Worm (Caenorhabditis elegans) whole organism, young adult: ENCODE results near the gene C12D8.13.

ENCODE experiments used
- B0035.1 ChIP-seq: sonication (generic microtip); optimal IDR thresholded peaks from 2 replicates; lab custom pipeline; 2016; ENCODE audit warnings: missing genetic modification characterization, mild to moderate bottlenecking, missing compliant biosample characterization, missing genotype, missing genetic modification reagents
- C17E4.6 ChIP-seq: fragments of 200-800 bp; sonication (Bioruptor generic); IDR thresholded peaks from 2 replicates; pipeline ENCODE4 v1.3.6; 2022; ENCODE audit warnings: missing genetic modification reagents, missing genetic modification characterization, missing compliant biosample characterization
- F22D6.2 ChIP-seq: sonication (generic microtip); optimal IDR thresholded peaks from 2 replicates; lab custom pipeline; 2016; ENCODE audit warnings: mild to moderate bottlenecking, missing genetic modification characterization, missing compliant biosample characterization
- F49E8.2 ChIP-seq: sonication (generic microtip); optimal IDR thresholded peaks from 3 replicates; lab custom pipeline; 2017; ENCODE audit warnings: missing genetic modification characterization, mild to moderate bottlenecking, missing compliant biosample characterization, antibody characterized with exemption, moderate library complexity; ENCODE audit not compliant: insufficient read depth
- K11D2.4 ChIP-seq: fragments of 200-800 bp; sonication (Bioruptor generic); IDR thresholded peaks from 2 replicates; pipeline ENCODE4 v1.3.6; 2022; ENCODE audit warnings: missing genetic modification reagents, missing genetic modification characterization, missing compliant biosample characterization
- T07F8.4 ChIP-seq: sonication (generic microtip); optimal IDR thresholded peaks from 2 replicates; lab custom pipeline; 2016; ENCODE audit warnings: mild to moderate bottlenecking, missing genetic modification characterization, moderate library complexity, missing compliant biosample characterization
- T26A5.8 ChIP-seq: sonication (generic microtip); optimal IDR thresholded peaks from 2 replicates; lab custom pipeline; 2016; ENCODE audit warnings: missing genetic modification characterization, missing compliant biosample characterization
- Y56A3A.18 ChIP-seq: fragments of 200-800 bp; sonication (Bioruptor generic); IDR thresholded peaks from 2 replicates; pipeline ENCODE4 v1.3.6; 2022; ENCODE audit warnings: missing genetic modification reagents, missing genetic modification characterization, missing compliant biosample characterization
- Y79H2A.3 ChIP-seq: fragments of 200-800 bp; sonication (Bioruptor generic); conservative IDR thresholded peaks from 2 replicates; pipeline ENCODE4 v1.3.6; 2022; ENCODE audit warnings: missing genetic modification reagents, missing genetic modification characterization, missing compliant biosample characterization
- bed-1 ChIP-seq: fragments of 200-800 bp; sonication (Bioruptor generic); IDR thresholded peaks from 2 replicates; pipeline ENCODE4 v1.3.6; 2022; ENCODE audit warnings: missing genetic modification reagents, missing genetic modification characterization, missing compliant biosample characterization
- ccch-3 ChIP-seq: fragments of 200-800 bp; sonication (Bioruptor generic); optimal IDR thresholded peaks from 2 replicates; lab custom pipeline; 2018; ENCODE audit warnings: mild to moderate bottlenecking, missing genetic modification characterization, missing compliant biosample characterization
- ceh-100 ChIP-seq: fragments of 200-800 bp; sonication (Bioruptor generic); IDR thresholded peaks from 2 replicates; pipeline ENCODE4 v1.3.6; 2022; ENCODE audit warnings: missing genetic modification reagents, missing genetic modification characterization, missing compliant biosample characterization
- ceh-27 ChIP-seq: fragments of 200-800 bp; sonication (Bioruptor generic); optimal IDR thresholded peaks from 2 replicates; lab custom pipeline; 2018; ENCODE audit warnings: mild to moderate bottlenecking, missing genetic modification characterization, moderate library complexity, missing compliant biosample characterization
- chd-7 ChIP-seq: sonication (generic microtip); optimal IDR thresholded peaks from 2 replicates; lab custom pipeline; 2016; ENCODE audit warnings: mild to moderate bottlenecking, missing genetic modification characterization, moderate library complexity, missing compliant biosample characterization
- fkh-3 ChIP-seq: sonication (generic microtip); optimal IDR thresholded peaks from 2 replicates; lab custom pipeline; 2016; ENCODE audit warnings: mild to moderate bottlenecking, missing genetic modification characterization, missing compliant biosample characterization
- hlh-12 ChIP-seq: sonication (generic microtip); optimal IDR thresholded peaks from 2 replicates; lab custom pipeline; 2016; ENCODE audit warnings: missing genetic modification characterization, missing compliant biosample characterization
- hmg-20 ChIP-seq: fragments of 200-800 bp; sonication (Bioruptor generic); IDR thresholded peaks from 2 replicates; pipeline ENCODE4 v1.3.6; 2022; ENCODE audit warnings: missing genetic modification reagents, missing genetic modification characterization, missing compliant biosample characterization
- hrde-1 ChIP-seq: sonication (generic microtip); optimal IDR thresholded peaks from 2 replicates; lab custom pipeline; 2016; ENCODE audit warnings: missing genetic modification characterization, mild to moderate bottlenecking, missing compliant biosample characterization, moderate library complexity, missing genotype, missing genetic modification reagents, borderline replicate concordance
- let-607 ChIP-seq, 2 experiments: fragments of 200-800 bp in 1 of 2; sonication (Bioruptor generic) in 1 of 2; sonication (generic microtip) in 1 of 2; optimal IDR thresholded peaks; 2 replicates each; lab custom pipeline; 2016 to 2018; ENCODE audit warnings: mild to moderate bottlenecking in 2 of 2, missing compliant biosample characterization in 2 of 2, missing genetic modification characterization in 2 of 2, moderate library complexity in 2 of 2, missing genotype in 1 of 2
- lin-26 ChIP-seq: fragments of 200-800 bp; sonication (Bioruptor generic); IDR thresholded peaks from 2 replicates; pipeline ENCODE4 v1.3.6; 2022; ENCODE audit warnings: missing genetic modification reagents, missing genetic modification characterization, missing compliant biosample characterization
- lin-40 ChIP-seq: sonication (generic microtip); optimal IDR thresholded peaks from 2 replicates; lab custom pipeline; 2016; ENCODE audit warnings: missing genetic modification characterization, mild to moderate bottlenecking, missing compliant biosample characterization, missing genotype, missing genetic modification reagents
- lin-54 ChIP-seq: fragments of 200-800 bp; sonication (Bioruptor generic); optimal IDR thresholded peaks from 2 replicates; lab custom pipeline; 2018; ENCODE audit warnings: mild to moderate bottlenecking, missing genetic modification characterization, missing compliant biosample characterization
- mes-4 ChIP-seq: sonication (generic microtip); optimal IDR thresholded peaks from 2 replicates; lab custom pipeline; 2016; ENCODE audit warnings: missing genotype, missing genetic modification characterization, missing compliant biosample characterization
- mxl-1 ChIP-seq: sonication (generic microtip); optimal IDR thresholded peaks from 2 replicates; lab custom pipeline; 2016; ENCODE audit warnings: missing genetic modification characterization, missing compliant biosample characterization
- nfya-2 ChIP-seq: fragments of 200-800 bp; sonication (Bioruptor generic); IDR thresholded peaks from 2 replicates; pipeline ENCODE4 v1.3.6; 2022; ENCODE audit warnings: missing genetic modification reagents, missing genetic modification characterization, missing compliant biosample characterization
- nhr-179 ChIP-seq: sonication (generic microtip); optimal IDR thresholded peaks from 2 replicates; lab custom pipeline; 2016; ENCODE audit warnings: mild to moderate bottlenecking, missing genetic modification characterization, missing compliant biosample characterization
- pha-4 ChIP-seq: fragments of 150-350 bp; sonication (generic microtip); optimal IDR thresholded peaks from 2 replicates; lab custom pipeline; 2014; ENCODE audit warnings: missing biosample characterization, missing genetic modification reagents, missing genetic modification characterization
- rec-8 ChIP-seq, 2 experiments: sonication (generic microtip); optimal IDR thresholded peaks; 2 replicates each; lab custom pipeline; 2016; ENCODE audit warnings: mild to moderate bottlenecking in 2 of 2, missing genetic modification characterization in 2 of 2, missing genetic modification reagents in 2 of 2, missing genotype in 2 of 2, missing biosample characterization in 1 of 2, missing compliant biosample characterization in 1 of 2, moderate library complexity in 1 of 2
- sea-2 ChIP-seq: fragments of 200-800 bp; sonication (Bioruptor generic); IDR thresholded peaks from 2 replicates; pipeline ENCODE4 v1.3.6; 2022; ENCODE audit warnings: missing genetic modification characterization, missing compliant biosample characterization
- snpc-3.4 ChIP-seq: sonication (generic microtip); optimal IDR thresholded peaks from 2 replicates; lab custom pipeline; 2017; ENCODE audit warnings: missing genetic modification characterization, mild to moderate bottlenecking, missing compliant biosample characterization, antibody characterized with exemption, moderate library complexity, missing genotype, missing genetic modification reagents
- somi-1 ChIP-seq: fragments of 200-800 bp; sonication (Bioruptor generic); optimal IDR thresholded peaks from 2 replicates; lab custom pipeline; 2018; ENCODE audit warnings: mild to moderate bottlenecking, missing genetic modification characterization, missing compliant biosample characterization
- tbp1 ChIP-seq: fragments of 200-800 bp; sonication (Bioruptor generic); optimal IDR thresholded peaks from 2 replicates; lab custom pipeline; 2018; ENCODE audit warnings: mild to moderate bottlenecking, missing genetic modification characterization, missing compliant biosample characterization
- tlf-1 ChIP-seq: fragments of 200-800 bp; sonication (Bioruptor generic); optimal IDR thresholded peaks from 2 replicates; lab custom pipeline; 2018; ENCODE audit warnings: mild to moderate bottlenecking, missing genetic modification characterization, missing compliant biosample characterization
- unc-130 ChIP-seq: sonication (generic microtip); optimal IDR thresholded peaks from 2 replicates; lab custom pipeline; 2016; ENCODE audit warnings: missing genetic modification reagents, missing genetic modification characterization, missing compliant biosample characterization
- xnd-1 ChIP-seq: sonication (generic microtip); optimal IDR thresholded peaks from 2 replicates; lab custom pipeline; 2016; ENCODE audit warnings: missing genotype, missing genetic modification reagents, missing genetic modification characterization, missing compliant biosample characterization
- ztf-25 ChIP-seq: fragments of 200-800 bp; sonication (Bioruptor generic); IDR thresholded peaks from 2 replicates; pipeline ENCODE4 v1.3.6; 2022; ENCODE audit warnings: missing genetic modification reagents, missing genetic modification characterization, missing compliant biosample characterization
- ztf-6 ChIP-seq: fragments of 200-800 bp; sonication (Bioruptor generic); IDR thresholded peaks from 2 replicates; pipeline ENCODE4 v1.3.6; 2022; ENCODE audit warnings: missing genetic modification reagents, missing genetic modification characterization, missing compliant biosample characterization

The C12D8.13 gene

ce11 chrV:10220605-10221004 is at the start of gene C12D8.13:
C12D8.13 (minus strand) TSS chrV:10220705.
- TF ChIP-seq lin-54 = no peak
- no peak for TF ChIP-seq sea-2 (GFP tag; lab: Robert Waterston, UW)
- no peak for TF ChIP-seq snpc-3.4
- TF ChIP-seq nfya-2 (GFP tag; lab: Robert Waterston, UW) = no peak
- no peak for TF ChIP-seq mxl-1 (tag; lab: Kevin White, UChicago)
- TF ChIP-seq pha-4 = no peak
- no peak for TF ChIP-seq F49E8.2 (tag; lab: Kevin White, UChicago)
- no peak for TF ChIP-seq ccch-3 (GFP tag; lab: Kevin White, UChicago)
- no peak for TF ChIP-seq tbp1 (GFP tag; lab: Kevin White, UChicago)
- TF ChIP-seq T26A5.8 (tag; lab: Kevin White, UChicago) = no peak
- TF ChIP-seq ztf-25 (GFP tag; lab: Robert Waterston, UW) = no peak
- no peak for TF ChIP-seq chd-7 (tag; lab: Kevin White, UChicago)
- no peak for TF ChIP-seq Y79H2A.3
- TF ChIP-seq, all 124 proteins: peak for 0

ce11 chrV:10270214-10270613 is 49.7 kb upstream of the C12D8.13 start, which contains the start of gene ric-4:
ric-4 (minus strand) TSS chrV:10270314.
- no peak for TF ChIP-seq tlf-1 (GFP tag; lab: Kevin White, UChicago)
- TF ChIP-seq rec-8 (tag; optimal IDR thresholded peaks at IDR 0.05; lab: Kevin White, UChicago) = no peak
- no peak for TF ChIP-seq fkh-3 (tag; lab: Kevin White, UChicago)
- TF ChIP-seq Y56A3A.18 (GFP tag; lab: Robert Waterston, UW) = no peak
- TF ChIP-seq unc-130 (GFP tag; lab: Kevin White, UChicago) = no peak
- TF ChIP-seq B0035.1 = no peak
- TF ChIP-seq bed-1 (GFP tag; lab: Robert Waterston, UW) = no peak

DNA sequence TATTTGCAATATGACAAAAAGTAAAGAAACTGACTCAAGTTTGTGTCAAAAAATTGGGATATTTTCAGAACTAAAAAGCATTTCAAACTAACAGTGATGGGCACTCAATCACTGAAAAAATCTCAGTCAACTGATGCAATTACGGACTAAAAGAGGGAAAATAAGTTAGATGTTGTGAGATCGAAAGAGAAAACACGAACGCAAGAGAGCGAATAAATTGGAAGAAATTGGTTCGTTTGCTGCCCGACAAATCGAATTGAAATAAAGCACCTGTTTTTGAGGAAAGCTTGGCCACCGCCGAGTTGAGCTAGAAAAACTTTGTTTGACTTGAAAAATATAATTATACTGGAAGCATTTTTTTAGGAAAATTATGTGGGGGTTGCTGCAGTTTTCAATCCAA is 45.5 kb upstream of the C12D8.13 start:
- no peak for TF ChIP-seq let-607 (tag; optimal IDR thresholded peaks at IDR 0.05; lab: Kevin White, UChicago)
- TF ChIP-seq ztf-6 (GFP tag; lab: Robert Waterston, UW) = no peak
- TF ChIP-seq lin-26 = no peak
- TF ChIP-seq F22D6.2 (tag; lab: Kevin White, UChicago) = no peak
- TF ChIP-seq C17E4.6 (GFP tag; lab: Robert Waterston, UW) = no peak
- no peak for TF ChIP-seq T07F8.4
- no peak for TF ChIP-seq hlh-12 (tag; lab: Kevin White, UChicago)
- no peak for TF ChIP-seq ceh-100 (GFP tag; lab: Robert Waterston, UW)
- no peak for TF ChIP-seq lin-40 (tag; lab: Kevin White, UChicago)
- TF ChIP-seq Y79H2A.3 = no peak
- TF ChIP-seq nfya-2 (GFP tag; lab: Robert Waterston, UW) = no peak
- no peak for TF ChIP-seq tbp1 (GFP tag; lab: Kevin White, UChicago)

- TF ChIP-seq ceh-27 = no peak
- no peak for TF ChIP-seq rec-8 (tag; optimal IDR thresholded peaks at IDR 0.05; lab: Kevin White, UChicago)
- TF ChIP-seq K11D2.4 (GFP tag; lab: Robert Waterston, UW) = no peak
- TF ChIP-seq ztf-25 (GFP tag; lab: Robert Waterston, UW) = no peak
- TF ChIP-seq hrde-1 (tag; lab: Kevin White, UChicago) = no peak
- no peak for TF ChIP-seq hmg-20 (GFP tag; lab: Robert Waterston, UW)
- no peak for TF ChIP-seq nhr-179 (tag; lab: Kevin White, UChicago)
- TF ChIP-seq mes-4 (tag; lab: Kevin White, UChicago) = no peak
- no peak for TF ChIP-seq B0035.1
- TF ChIP-seq somi-1 = no peak
- no peak for TF ChIP-seq xnd-1 (tag; lab: Kevin White, UChicago)
Observed at ce11 chrV:10265019-10265418, 44.5 kb upstream of the C12D8.13 start.
